Worm (Caenorhabditis elegans) whole organism, young adult: ENCODE measurements around the gene miz-1.

Experiments
- Y67H2A.10 ChIP-seq: fragments of 200-800 bp; sonication (Bioruptor generic); conservative IDR thresholded peaks from 2 replicates; pipeline ENCODE4 v1.3.6; 2022; ENCODE audit warnings: missing genetic modification reagents, missing genetic modification characterization, missing compliant biosample characterization
- ama-1 ChIP-seq, 3 experiments: fragments of 150-350 bp in 1 of 3; sonication (generic microtip) in 2 of 3; optimal IDR thresholded peaks; 2 replicates each; lab custom pipeline; 2014 to 2018; ENCODE audit warnings: missing biosample characterization in 2 of 3, missing genetic modification characterization in 2 of 3, missing genetic modification reagents in 2 of 3
- chd-7 ChIP-seq: sonication (generic microtip); optimal IDR thresholded peaks from 2 replicates; lab custom pipeline; 2016; ENCODE audit warnings: mild to moderate bottlenecking, missing genetic modification characterization, moderate library complexity, missing compliant biosample characterization
- dpff-1 ChIP-seq: sonication (generic microtip); optimal IDR thresholded peaks from 2 replicates; lab custom pipeline; 2017; ENCODE audit warnings: mild to moderate bottlenecking, missing genetic modification characterization, missing compliant biosample characterization
- efl-1 ChIP-seq: fragments of 150-350 bp; optimal IDR thresholded peaks from 2 replicates; lab custom pipeline; 2014; ENCODE audit warnings: missing biosample characterization, missing genetic modification reagents, missing genetic modification characterization
- fkh-3 ChIP-seq: sonication (generic microtip); optimal IDR thresholded peaks from 2 replicates; lab custom pipeline; 2016; ENCODE audit warnings: mild to moderate bottlenecking, missing genetic modification characterization, missing compliant biosample characterization
- mxl-1 ChIP-seq: sonication (generic microtip); optimal IDR thresholded peaks from 2 replicates; lab custom pipeline; 2016; ENCODE audit warnings: missing genetic modification characterization, missing compliant biosample characterization
- pha-4 ChIP-seq: fragments of 150-350 bp; sonication (generic microtip); optimal IDR thresholded peaks from 2 replicates; lab custom pipeline; 2014; ENCODE audit warnings: missing biosample characterization, missing genetic modification reagents, missing genetic modification characterization
- sptf-2 ChIP-seq: fragments of 200-800 bp; sonication (Bioruptor generic); optimal IDR thresholded peaks from 2 replicates; lab custom pipeline; 2018; ENCODE audit warnings: mild to moderate bottlenecking, missing genetic modification characterization, missing compliant biosample characterization
- unc-130 ChIP-seq: sonication (generic microtip); optimal IDR thresholded peaks from 2 replicates; lab custom pipeline; 2016; ENCODE audit warnings: missing genetic modification reagents, missing genetic modification characterization, missing compliant biosample characterization
- unc-62 ChIP-seq: fragments of 150-350 bp; optimal IDR thresholded peaks from 2 replicates; lab custom pipeline; 2014; ENCODE audit warnings: missing biosample characterization, missing genetic modification reagents, missing genetic modification characterization
- ztf-18 ChIP-seq: sonication (generic microtip); optimal IDR thresholded peaks from 2 replicates; lab custom pipeline; 2016; ENCODE audit warnings: missing genotype, mild to moderate bottlenecking, missing genetic modification characterization, missing compliant biosample characterization

DNA sequence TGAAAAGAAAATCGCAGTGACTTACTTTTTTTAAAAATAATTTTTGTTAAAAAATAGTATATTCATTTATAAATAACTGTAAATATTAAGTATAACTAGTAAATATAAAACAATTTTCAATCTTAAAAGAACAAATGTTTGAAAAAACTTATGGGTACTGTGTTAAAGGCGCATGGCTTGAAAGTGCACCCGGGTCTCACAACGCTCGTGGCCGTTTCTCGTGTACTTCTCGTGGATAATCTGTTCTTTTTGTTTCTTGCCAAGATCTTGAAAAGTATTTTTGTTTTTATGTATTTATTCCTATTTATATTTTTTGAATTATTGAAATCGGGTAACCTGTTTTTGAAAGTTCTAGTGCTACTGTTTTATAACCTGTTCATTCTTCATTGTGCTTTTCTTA is 46.1 kb upstream of the miz-1 start:
- TF ChIP-seq dpff-1 (tag; lab: Kevin White, UChicago) (no peak), mxl-1 (tag; lab: Kevin White, UChicago) (no peak), sptf-2 (no peak), Y67H2A.10 (GFP tag; lab: Robert Waterston, UW) (no peak), pha-4 (tag; lab: Kevin White, UChicago) (no peak), chd-7 (tag; lab: Kevin White, UChicago) (no peak), unc-130 (peak; percentile 41), ztf-18 (tag; lab: Kevin White, UChicago) (no peak), unc-62 (no peak), fkh-3 (tag; lab: Kevin White, UChicago) (no peak), ama-1 (optimal IDR thresholded peaks at IDR 0.05; lab: Kevin White, UChicago) (no peak), ama-1 (GFP tag; optimal IDR thresholded peaks at IDR 0.05; lab: Kevin White, UChicago) (no peak), efl-1 (GFP tag; lab: Kevin White, UChicago) (peak; percentile 16)
